Worm (Caenorhabditis elegans): ENCODE results near the gene R04D3.4.
A peak's percentile ranks its signal among the peaks of the same experiment; 100 is the strongest.

The R04D3.4 gene

DNA sequence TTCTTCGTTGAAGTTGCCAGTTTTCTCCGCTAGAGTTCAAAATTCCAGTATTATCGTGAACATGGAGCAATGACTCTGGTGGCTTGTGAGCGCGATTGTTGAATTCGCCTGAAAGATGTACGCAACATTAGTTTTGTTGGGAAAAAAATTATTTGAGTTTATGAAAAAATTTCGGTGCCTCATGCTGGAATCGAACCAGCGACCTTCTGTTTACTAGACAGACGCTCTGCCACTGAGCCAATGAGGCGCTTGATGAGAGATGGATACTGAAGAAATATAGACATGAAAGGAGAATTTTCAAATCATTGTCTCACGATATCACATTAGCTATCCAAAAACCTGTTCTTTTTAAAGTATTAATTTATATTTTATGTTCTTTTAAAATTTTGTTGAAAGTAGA is 5.2 kb downstream of the R04D3.4 start (continued):
- no peak for TF ChIP-seq hlh-11 (tag; optimal IDR thresholded peaks at IDR 0.05)
- no peak for TF ChIP-seq sdz-12 (GFP tag; optimal IDR thresholded peaks at IDR 0.05)
- TF ChIP-seq skn-1 (tag; optimal IDR thresholded peaks at IDR 0.05): no peak
- TF ChIP-seq F49E8.2 (tag; optimal IDR thresholded peaks at IDR 0.05; ENCODE audit: borderline replicate concordance): peak; percentile 28
- TF ChIP-seq Y75B8A.6 (GFP tag; IDR thresholded peaks at IDR 0.05): no peak
- TF ChIP-seq lin-29 (GFP tag; IDR thresholded peaks at IDR 0.05): no peak
- TF ChIP-seq lir-3 (tag; optimal IDR thresholded peaks at IDR 0.05): peak; percentile 59
- peak; percentile 64; the same call in 1 of the 2 replicates for TF ChIP-seq nhr-41 (GFP tag; IDR thresholded peaks at IDR 0.05)
- TF ChIP-seq Y48G9A.11 (GFP tag; IDR thresholded peaks at IDR 0.05): peak; percentile 44; the same call in 1 of the 2 replicates
- no peak for TF ChIP-seq tag-97 (GFP tag; IDR thresholded peaks at IDR 0.05)
- TF ChIP-seq T26A8.4 (GFP tag; IDR thresholded peaks at IDR 0.05): no peak; the same call in 1 of the 2 replicates
- peak; percentile 23; the same call in 1 of the 2 replicates for TF ChIP-seq dmd-6 (GFP tag; IDR thresholded peaks at IDR 0.05)
- TF ChIP-seq ZK546.5 (tag; optimal IDR thresholded peaks at IDR 0.05): no peak
- no peak for TF ChIP-seq lsy-2 (tag; optimal IDR thresholded peaks at IDR 0.05)
- no peak for TF ChIP-seq ztf-11 (tag; optimal IDR thresholded peaks at IDR 0.05)
- TF ChIP-seq spr-1 (tag; optimal IDR thresholded peaks at IDR 0.05): peak; percentile 21
- no peak for TF ChIP-seq zag-1 (tag; optimal IDR thresholded peaks at IDR 0.05)
- no peak for TF ChIP-seq mdt-29 (GFP tag; IDR thresholded peaks at IDR 0.05)
- TF ChIP-seq mxl-2 (GFP tag; conservative IDR thresholded peaks at IDR 0.05): no peak
- no peak for TF ChIP-seq mes-2 (tag; optimal IDR thresholded peaks at IDR 0.05; ENCODE audit: poor library complexity, severe bottlenecking)
- TF ChIP-seq unc-39 (tag; optimal IDR thresholded peaks at IDR 0.05): no peak
- no peak for TF ChIP-seq lin-15B (tag; optimal IDR thresholded peaks at IDR 0.05)
- no peak for TF ChIP-seq ceh-28 (tag; optimal IDR thresholded peaks at IDR 0.05)
- no peak for TF ChIP-seq snpc-4 (tag; optimal IDR thresholded peaks at IDR 0.05)
- no peak for TF ChIP-seq set-16 (GFP tag; IDR thresholded peaks at IDR 0.05)
- 0 out of 2 replicates have a peak, but pooled peaks have one; percentile 33 for TF ChIP-seq ctbp-1 (GFP tag; IDR thresholded peaks at IDR 0.05)
- peak; percentile 39 for TF ChIP-seq spr-3 (GFP tag; optimal IDR thresholded peaks at IDR 0.05)
- TF ChIP-seq mep-1 (tag; optimal IDR thresholded peaks at IDR 0.05): no peak
- 0 out of 4 replicates have a peak, but pooled peaks of 1 of the 2 experiments have one; percentile 55 for TF ChIP-seq madf-5 (GFP tag; IDR thresholded peaks at IDR 0.05)
- TF ChIP-seq zip-2 (tag; optimal IDR thresholded peaks at IDR 0.05): peak; percentile 17
- TF ChIP-seq zfp-3 (GFP tag; conservative IDR thresholded peaks at IDR 0.05): 0 out of 2 replicates have a peak, but pooled peaks have one; percentile 12
- no peak for TF ChIP-seq nhr-28 (tag; optimal IDR thresholded peaks at IDR 0.05)
- 0 out of 2 replicates have a peak, but pooled peaks have one; percentile 30 for TF ChIP-seq saeg-2 (GFP tag; IDR thresholded peaks at IDR 0.05)
- no peak for TF ChIP-seq egl-27 (tag; optimal IDR thresholded peaks at IDR 0.05)
- peak; percentile 29 for TF ChIP-seq nhr-102 (tag; optimal IDR thresholded peaks at IDR 0.05)
- no peak for TF ChIP-seq hif-1 (tag; optimal IDR thresholded peaks at IDR 0.05)
- no peak for TF ChIP-seq nhr-6 (tag; optimal IDR thresholded peaks at IDR 0.05)
- TF ChIP-seq mxl-3 (GFP tag; optimal IDR thresholded peaks at IDR 0.05): peak; percentile 10
- TF ChIP-seq D1046.2 (GFP tag; IDR thresholded peaks at IDR 0.05): no peak; the same call in 1 of the 2 replicates
- TF ChIP-seq rbr-2 (tag; optimal IDR thresholded peaks at IDR 0.05): no peak
- TF ChIP-seq nhr-42 (GFP tag; IDR thresholded peaks at IDR 0.05): no peak
- TF ChIP-seq daf-16 (GFP tag; optimal IDR thresholded peaks at IDR 0.05): peak; percentile 27 to 82
- TF ChIP-seq daf-16 (tag; optimal IDR thresholded peaks at IDR 0.05): peak; percentile 83
- TF ChIP-seq fkh-10 (GFP tag; optimal IDR thresholded peaks at IDR 0.05): no peak
- no peak for TF ChIP-seq T20F7.1 (GFP tag; optimal IDR thresholded peaks at IDR 0.05)
- TF ChIP-seq ceh-32 (tag; optimal IDR thresholded peaks at IDR 0.05; ENCODE audit: poor library complexity): no peak
- no peak for TF ChIP-seq aly-2 (tag; optimal IDR thresholded peaks at IDR 0.05)
- TF ChIP-seq unc-130 (GFP tag; optimal IDR thresholded peaks at IDR 0.05): peak; percentile 19
- no peak for TF ChIP-seq F44E2.7 (GFP tag; IDR thresholded peaks at IDR 0.05)
- TF ChIP-seq php-3 (GFP tag; IDR thresholded peaks at IDR 0.05): no peak
- TF ChIP-seq madf-9 (GFP tag; conservative IDR thresholded peaks at IDR 0.05): 0 out of 2 replicates have a peak, but pooled peaks have one; percentile 44

All from whole organism, L4 larva.